Worm (Caenorhabditis elegans) whole organism, L2 larva: ENCODE data around the gene Y69A2AR.12.
A peak's percentile ranks its signal among the peaks of the same experiment; 100 is the strongest.

Experiments
- C34F6.9 ChIP-seq: fragments of 150-350 bp; optimal IDR thresholded peaks from 2 replicates; lab custom pipeline; 2014; ENCODE audit warnings: missing biosample characterization, missing genetic modification characterization
- F13H6.1 ChIP-seq: sonication (generic microtip); optimal IDR thresholded peaks from 2 replicates; lab custom pipeline; 2016; ENCODE audit warnings: missing genetic modification characterization, missing compliant biosample characterization
- R02D3.7 ChIP-seq: fragments of 150-350 bp; optimal IDR thresholded peaks from 2 replicates; lab custom pipeline; 2014; ENCODE audit warnings: missing biosample characterization, missing genetic modification characterization
- Y55F3AM.14 ChIP-seq: fragments of 200-800 bp; sonication (Bioruptor generic); optimal IDR thresholded peaks from 2 replicates; lab custom pipeline; 2018; ENCODE audit warnings: mild to moderate bottlenecking, missing genetic modification characterization, missing compliant biosample characterization
- ZK546.5 ChIP-seq: sonication (generic microtip); optimal IDR thresholded peaks from 2 replicates; lab custom pipeline; 2017; ENCODE audit warnings: missing biosample characterization, missing genetic modification characterization
- alr-1 ChIP-seq: fragments of 150-350 bp; optimal IDR thresholded peaks from 2 replicates; lab custom pipeline; 2014; ENCODE audit warnings: missing biosample characterization, missing genetic modification characterization
- ama-1 ChIP-seq: fragments of 150-350 bp; optimal IDR thresholded peaks from 2 replicates; lab custom pipeline; 2018; ENCODE audit warnings: inconsistent platforms
- blmp-1 ChIP-seq: sonication (generic microtip); optimal IDR thresholded peaks from 2 replicates; lab custom pipeline; 2017; ENCODE audit warnings: missing genetic modification characterization, mild to moderate bottlenecking, missing compliant biosample characterization, antibody characterized with exemption, moderate library complexity; ENCODE audit not compliant: insufficient read depth
- ceh-16 ChIP-seq: fragments of 150-350 bp; optimal IDR thresholded peaks from 2 replicates; lab custom pipeline; 2014; ENCODE audit warnings: missing biosample characterization, missing genetic modification characterization
- ceh-82 ChIP-seq: fragments of 150-350 bp; optimal IDR thresholded peaks from 2 replicates; lab custom pipeline; 2014; ENCODE audit warnings: missing biosample characterization, missing genetic modification characterization
- crh-2 ChIP-seq: sonication (generic microtip); optimal IDR thresholded peaks from 2 replicates; lab custom pipeline; 2017; ENCODE audit warnings: missing biosample characterization, missing genetic modification characterization
- egl-27 ChIP-seq: sonication (generic microtip); optimal IDR thresholded peaks from 3 replicates; lab custom pipeline; 2017; ENCODE audit warnings: missing biosample characterization, missing genetic modification reagents, missing genetic modification characterization
- elt-1 ChIP-seq: fragments of 150-350 bp; optimal IDR thresholded peaks from 2 replicates; lab custom pipeline; 2014; ENCODE audit warnings: missing biosample characterization, missing genetic modification characterization
- elt-3 ChIP-seq: sonication (generic microtip); optimal IDR thresholded peaks from 2 replicates; lab custom pipeline; 2017; ENCODE audit warnings: missing biosample characterization, missing genetic modification characterization
- fos-1 ChIP-seq: fragments of 150-350 bp; optimal IDR thresholded peaks from 2 replicates; lab custom pipeline; 2014; ENCODE audit warnings: missing biosample characterization, missing genetic modification characterization
- gmeb-1 ChIP-seq: fragments of 150-350 bp; optimal IDR thresholded peaks from 2 replicates; lab custom pipeline; 2014; ENCODE audit warnings: missing biosample characterization, missing genetic modification characterization
- lin-11 ChIP-seq: fragments of 150-350 bp; sonication (generic microtip); optimal IDR thresholded peaks from 2 replicates; lab custom pipeline; 2014; ENCODE audit warnings: missing biosample characterization, missing genetic modification characterization, inconsistent platforms, mixed read lengths
- lin-13 ChIP-seq: fragments of 150-350 bp; optimal IDR thresholded peaks from 2 replicates; lab custom pipeline; 2014; ENCODE audit warnings: missing biosample characterization, missing genetic modification reagents, missing genetic modification characterization
- lin-39 ChIP-seq: fragments of 150-350 bp; optimal IDR thresholded peaks from 2 replicates; lab custom pipeline; 2014; ENCODE audit warnings: missing biosample characterization, missing genetic modification reagents, missing genetic modification characterization
- lsy-2 ChIP-seq, 2 experiments: fragments of 150-350 bp in 1 of 2; sonication (generic microtip) in 1 of 2; optimal IDR thresholded peaks; 2 replicates each; lab custom pipeline; 2014 to 2017; ENCODE audit warnings: missing biosample characterization in 2 of 2, missing genetic modification characterization in 2 of 2
- mab-5 ChIP-seq: fragments of 150-350 bp; optimal IDR thresholded peaks from 2 replicates; lab custom pipeline; 2014; ENCODE audit warnings: missing biosample characterization, missing genetic modification characterization
- mdl-1 ChIP-seq, 2 experiments: fragments of 150-350 bp in 1 of 2; sonication (generic microtip) in 1 of 2; optimal IDR thresholded peaks; 2 replicates each; lab custom pipeline; 2017; ENCODE audit warnings: missing biosample characterization in 2 of 2, missing genetic modification characterization in 2 of 2
- nhr-10 ChIP-seq: sonication (generic microtip); optimal IDR thresholded peaks from 2 replicates; lab custom pipeline; 2017; ENCODE audit warnings: missing biosample characterization, missing genetic modification characterization
- nhr-11 ChIP-seq: fragments of 150-350 bp; optimal IDR thresholded peaks from 2 replicates; lab custom pipeline; 2014; ENCODE audit warnings: missing biosample characterization, missing genetic modification characterization
- nhr-129 ChIP-seq: fragments of 150-350 bp; optimal IDR thresholded peaks from 2 replicates; lab custom pipeline; 2014; ENCODE audit warnings: missing biosample characterization, missing genetic modification characterization
- nhr-21 ChIP-seq: fragments of 150-350 bp; optimal IDR thresholded peaks from 2 replicates; lab custom pipeline; 2014; ENCODE audit warnings: missing biosample characterization, missing genetic modification characterization
- nhr-23 ChIP-seq: fragments of 150-350 bp; optimal IDR thresholded peaks from 2 replicates; lab custom pipeline; 2014; ENCODE audit warnings: missing biosample characterization, missing genetic modification reagents, missing genetic modification characterization
- nhr-237 ChIP-seq: fragments of 150-350 bp; optimal IDR thresholded peaks from 2 replicates; lab custom pipeline; 2014; ENCODE audit warnings: missing biosample characterization, missing genetic modification characterization
- nhr-25 ChIP-seq: fragments of 150-350 bp; sonication (generic microtip); optimal IDR thresholded peaks from 3 replicates; lab custom pipeline; 2014; ENCODE audit warnings: missing biosample characterization, missing genetic modification characterization
- nhr-6 ChIP-seq: fragments of 150-350 bp; optimal IDR thresholded peaks from 2 replicates; lab custom pipeline; 2014; ENCODE audit warnings: missing biosample characterization, missing genetic modification characterization
- nhr-77 ChIP-seq: fragments of 150-350 bp; optimal IDR thresholded peaks from 2 replicates; lab custom pipeline; 2014; ENCODE audit warnings: missing biosample characterization, missing genetic modification characterization
- peb-1 ChIP-seq: fragments of 150-350 bp; optimal IDR thresholded peaks from 2 replicates; lab custom pipeline; 2014; ENCODE audit warnings: missing biosample characterization, missing genetic modification characterization
- sem-4 ChIP-seq: fragments of 150-350 bp; optimal IDR thresholded peaks from 2 replicates; lab custom pipeline; 2014; ENCODE audit warnings: missing biosample characterization, missing genetic modification reagents, missing genetic modification characterization
- skn-1 ChIP-seq: sonication (generic microtip); optimal IDR thresholded peaks from 2 replicates; lab custom pipeline; 2017; ENCODE audit warnings: missing biosample characterization, missing genetic modification characterization
- sma-3 ChIP-seq: sonication (generic microtip); optimal IDR thresholded peaks from 2 replicates; lab custom pipeline; 2016; ENCODE audit warnings: missing genetic modification reagents, missing genetic modification characterization, missing compliant biosample characterization
- sma-9 ChIP-seq, 2 experiments: fragments of 150-350 bp in 1 of 2; sonication (generic microtip) in 1 of 2; optimal IDR thresholded peaks; 2 replicates each; lab custom pipeline; 2014 to 2016; ENCODE audit warnings: missing genetic modification characterization in 2 of 2, mild to moderate bottlenecking in 1 of 2, missing biosample characterization in 1 of 2, missing compliant biosample characterization in 1 of 2, missing genetic modification reagents in 1 of 2, moderate library complexity in 1 of 2
- snpc-4 ChIP-seq: fragments of 150-350 bp; optimal IDR thresholded peaks from 2 replicates; lab custom pipeline; 2014; ENCODE audit warnings: missing biosample characterization, missing genetic modification characterization
- unc-39 ChIP-seq: fragments of 150-350 bp; optimal IDR thresholded peaks from 2 replicates; lab custom pipeline; 2014; ENCODE audit warnings: missing biosample characterization, missing genetic modification characterization
- unc-55 ChIP-seq: fragments of 150-350 bp; sonication (generic microtip); optimal IDR thresholded peaks from 3 replicates; lab custom pipeline; 2014; ENCODE audit warnings: missing biosample characterization, missing genetic modification reagents, missing genetic modification characterization
- unc-62 ChIP-seq: fragments of 150-350 bp; optimal IDR thresholded peaks from 2 replicates; lab custom pipeline; 2014; ENCODE audit warnings: missing biosample characterization, missing genetic modification reagents, missing genetic modification characterization
- zag-1 ChIP-seq: fragments of 150-350 bp; optimal IDR thresholded peaks from 2 replicates; lab custom pipeline; 2014; ENCODE audit warnings: missing biosample characterization, missing genetic modification characterization
- ztf-1 ChIP-seq: fragments of 200-800 bp; sonication (Bioruptor generic); conservative IDR thresholded peaks from 2 replicates; pipeline ENCODE4 v1.3.6; 2022; ENCODE audit warnings: missing genetic modification characterization, missing compliant biosample characterization
- ztf-11 ChIP-seq: sonication (generic microtip); optimal IDR thresholded peaks from 2 replicates; lab custom pipeline; 2017; ENCODE audit warnings: missing biosample characterization, missing genetic modification characterization
- ztf-4 ChIP-seq: fragments of 150-350 bp; optimal IDR thresholded peaks from 2 replicates; lab custom pipeline; 2014; ENCODE audit warnings: missing biosample characterization, missing genetic modification characterization

The Y69A2AR.12 gene

DNA sequence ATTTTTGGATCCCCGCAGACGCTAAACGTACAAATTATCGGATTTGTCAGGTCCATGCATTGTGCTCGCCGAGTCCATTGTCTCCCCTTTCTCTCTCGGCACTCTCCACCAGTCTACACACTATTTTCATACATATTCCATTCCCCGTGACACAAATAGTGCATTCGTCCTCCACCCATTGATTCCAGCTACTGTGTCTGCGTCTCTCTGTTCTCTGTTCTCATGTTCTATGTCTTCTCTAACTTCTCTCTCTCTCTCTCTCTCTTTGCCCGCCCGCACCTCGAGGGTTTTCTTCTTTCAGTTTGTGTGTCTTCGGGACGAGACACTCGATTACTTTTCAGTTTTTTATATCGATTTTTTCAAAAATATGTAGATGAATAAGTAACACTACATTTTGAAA, 31.2 kb downstream of the Y69A2AR.12 start (continued):
- TF ChIP-seq lin-11 (no peak), blmp-1 (peak; percentile 30), nhr-21 (tag; lab: Kevin White, UChicago) (peak; percentile 72), sma-9 (GFP tag; optimal IDR thresholded peaks at IDR 0.05; lab: Kevin White, UChicago) (peak; percentile 92), sma-9 (tag; optimal IDR thresholded peaks at IDR 0.05; lab: Kevin White, UChicago) (no peak), mab-5 (tag; lab: Kevin White, UChicago) (peak; percentile 80), ztf-1 (GFP tag; lab: Robert Waterston, UW) (no peak), gmeb-1 (tag; lab: Kevin White, UChicago) (peak; percentile 67), lin-39 (tag; lab: Kevin White, UChicago) (no peak), peb-1 (tag; lab: Kevin White, UChicago) (no peak), ZK546.5 (tag; lab: Kevin White, UChicago) (no peak), sma-3 (GFP tag; lab: Kevin White, UChicago) (peak; percentile 78), nhr-23 (tag; lab: Kevin White, UChicago) (no peak), elt-1 (no peak), unc-39 (tag; lab: Kevin White, UChicago) (no peak), fos-1 (tag; lab: Kevin White, UChicago) (peak; percentile 81), zag-1 (tag; lab: Kevin White, UChicago) (peak; percentile 79), R02D3.7 (tag; lab: Kevin White, UChicago) (no peak), lsy-2 (tag; optimal IDR thresholded peaks at IDR 0.05; lab: Kevin White, UChicago) (peak; percentile 54 to 88), nhr-77 (tag; lab: Kevin White, UChicago) (no peak), F13H6.1 (tag; lab: Kevin White, UChicago) (peak; percentile 83), lin-13 (GFP tag; lab: Kevin White, UChicago) (peak; percentile 80), nhr-25 (peak; percentile 78)

DNA sequence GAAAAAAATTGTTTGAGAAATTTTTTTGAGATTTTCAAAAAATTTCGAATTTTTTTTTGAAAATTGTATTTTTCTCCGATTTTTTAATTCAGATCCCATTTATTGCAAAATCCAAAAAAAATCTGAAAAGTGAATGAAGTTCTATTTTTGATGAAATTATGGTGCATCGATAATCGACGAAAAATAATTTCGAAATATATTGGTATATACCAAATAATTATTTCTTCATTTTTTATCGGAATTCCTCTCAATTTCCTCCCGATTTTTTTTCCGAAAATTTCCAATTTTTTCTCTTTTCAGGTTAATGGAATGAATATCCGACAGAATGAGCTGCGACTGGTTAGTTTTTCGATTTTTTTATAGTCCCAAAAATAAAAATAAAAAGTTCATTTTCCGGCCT, 32.4 kb downstream of the Y69A2AR.12 start, which contains the start of gene epg-9:
Gene epg-9 (plus strand): TSS at position 301 of the 400 bp plus-strand sequence.
- TF ChIP-seq ZK546.5 (tag; lab: Kevin White, UChicago): no peak

- no peak for TF ChIP-seq ztf-11 (tag; lab: Kevin White, UChicago)
- no peak for TF ChIP-seq ceh-16 (tag; lab: Kevin White, UChicago)
- no peak for TF ChIP-seq nhr-23 (tag; lab: Kevin White, UChicago)
- TF ChIP-seq lsy-2 (tag; optimal IDR thresholded peaks at IDR 0.05; lab: Kevin White, UChicago): peak; percentile 85 to 96
- peak; percentile 91 for TF ChIP-seq lin-13 (GFP tag; lab: Kevin White, UChicago)
- no peak for TF ChIP-seq peb-1 (tag; lab: Kevin White, UChicago)
- TF ChIP-seq sma-9 (GFP tag; optimal IDR thresholded peaks at IDR 0.05; lab: Kevin White, UChicago): peak; percentile 99
- no peak for TF ChIP-seq sma-9 (tag; optimal IDR thresholded peaks at IDR 0.05; lab: Kevin White, UChicago)
- TF ChIP-seq blmp-1: peak; percentile 83
- no peak for TF ChIP-seq elt-1
- peak; percentile 95 for TF ChIP-seq F13H6.1 (tag; lab: Kevin White, UChicago)
- peak; percentile 37 for TF ChIP-seq nhr-77 (tag; lab: Kevin White, UChicago)
- no peak for TF ChIP-seq ztf-1 (GFP tag; lab: Robert Waterston, UW)
- no peak for TF ChIP-seq nhr-11 (tag; lab: Kevin White, UChicago)
- peak; percentile 99 for TF ChIP-seq sma-3 (GFP tag; lab: Kevin White, UChicago)
- TF ChIP-seq skn-1 (tag; lab: Kevin White, UChicago): peak; percentile 62
- peak; percentile 88 for TF ChIP-seq nhr-10 (tag; lab: Kevin White, UChicago)
- TF ChIP-seq gmeb-1 (tag; lab: Kevin White, UChicago): peak; percentile 95
- TF ChIP-seq unc-55 (GFP tag; lab: Kevin White, UChicago): peak; percentile 79
- TF ChIP-seq nhr-237 (tag; lab: Kevin White, UChicago): no peak
- no peak for TF ChIP-seq elt-3 (tag; lab: Kevin White, UChicago)
- no peak for TF ChIP-seq alr-1
- peak; percentile 98 for TF ChIP-seq ztf-4 (tag; lab: Kevin White, UChicago)
- TF ChIP-seq sem-4 (tag; lab: Kevin White, UChicago): peak; percentile 93
- TF ChIP-seq ceh-82: peak; percentile 29
- peak; percentile 99 for TF ChIP-seq C34F6.9
- peak; percentile 96 for TF ChIP-seq fos-1 (tag; lab: Kevin White, UChicago)
- peak; percentile 84 for TF ChIP-seq mab-5 (tag; lab: Kevin White, UChicago)
- TF ChIP-seq snpc-4 (tag; lab: Kevin White, UChicago): peak; percentile 81
- TF ChIP-seq crh-2: peak; percentile 98
- TF ChIP-seq nhr-25: peak; percentile 99
- peak; percentile 87 for TF ChIP-seq Y55F3AM.14 (GFP tag; lab: Kevin White, UChicago)
- no peak for TF ChIP-seq ZK546.5 (tag; lab: Kevin White, UChicago)
- peak; percentile 99 for TF ChIP-seq nhr-129 (tag; lab: Kevin White, UChicago)
- TF ChIP-seq nhr-6 (tag; lab: Kevin White, UChicago): peak; percentile 96
- TF ChIP-seq egl-27: peak; percentile 96
- TF ChIP-seq lin-11: peak; percentile 95
- TF ChIP-seq zag-1 (tag; lab: Kevin White, UChicago): peak; percentile 14
- peak; percentile 81 to 95 for TF ChIP-seq mdl-1 (tag; optimal IDR thresholded peaks at IDR 0.05; lab: Kevin White, UChicago)
- peak; percentile 90 for TF ChIP-seq ama-1 (lab: Kevin White, UChicago)
- peak; percentile 86 for TF ChIP-seq unc-62 (GFP tag; lab: Kevin White, UChicago)
Observed at ce11 chrIV:2601988-2602861, 33.8 kb downstream of the Y69A2AR.12 start.
